Worm (Caenorhabditis elegans): ENCODE data around the gene F47C12.7.

Gene F47C12.7

DNA sequence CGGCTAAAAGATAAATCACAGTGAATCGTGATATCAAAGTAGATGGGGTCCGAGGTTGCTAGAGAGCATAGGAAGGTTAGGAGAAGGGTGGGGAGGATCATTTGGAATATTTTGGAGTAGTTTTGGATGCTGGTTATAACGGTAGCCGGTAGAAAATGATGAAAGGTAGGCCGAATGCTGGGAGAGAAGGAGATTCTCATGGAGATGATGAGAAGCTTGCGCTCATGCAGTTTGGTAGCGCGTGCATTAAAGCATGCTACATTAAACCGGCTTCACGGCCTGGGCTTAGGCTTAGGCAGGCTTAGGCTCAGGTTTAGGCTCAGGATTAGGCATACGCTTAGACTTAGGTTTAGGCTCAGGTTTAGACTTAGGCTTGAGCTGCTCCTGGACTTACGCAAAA, 966 bp downstream of the F47C12.7 start, which contains the start of gene F47C12.13:
Gene F47C12.13, minus strand, starts transcription at position 101 of the 400 bp plus-strand sequence.
- no peak for TF ChIP-seq Y53F4B.3 (GFP tag; IDR thresholded peaks at IDR 0.05)
- 0 out of 2 replicates have a peak, but pooled peaks have one; percentile 16 for TF ChIP-seq lag-1 (GFP tag; IDR thresholded peaks at IDR 0.05)
- no peak for TF ChIP-seq him-1 (tag; optimal IDR thresholded peaks at IDR 0.05)
- no peak for TF ChIP-seq madf-8 (GFP tag; conservative IDR thresholded peaks at IDR 0.05)
- TF ChIP-seq F57A8.1 (GFP tag; optimal IDR thresholded peaks at IDR 0.05): no peak

DNA sequence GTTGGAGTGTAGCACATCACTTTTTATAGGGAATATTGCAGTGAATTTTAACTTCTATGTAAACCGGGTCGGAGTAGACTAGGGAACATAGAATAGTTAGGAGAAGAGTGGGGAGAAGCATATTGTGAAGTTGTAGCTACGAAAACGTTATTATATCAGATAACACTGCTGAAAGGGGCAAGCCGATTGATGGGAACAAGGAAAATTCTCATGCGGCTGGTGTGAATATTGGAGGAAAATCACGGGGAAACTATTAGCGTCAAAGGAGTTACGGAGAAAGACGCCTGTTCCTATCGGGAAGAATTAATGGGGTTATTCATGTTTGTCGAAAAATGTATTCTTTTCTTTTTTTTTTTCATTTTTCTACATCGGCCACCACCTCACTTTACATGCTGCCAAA, 2.0 kb downstream of the F47C12.7 start, which contains the start of gene F47C12.6:
Gene F47C12.6, minus strand, starts transcription at position 101 of the 400 bp plus-strand sequence.
- TF ChIP-seq B0261.1 (tag; optimal IDR thresholded peaks at IDR 0.05): no peak
- no peak for TF ChIP-seq pbrm-1 (GFP tag; IDR thresholded peaks at IDR 0.05)
- TF ChIP-seq tbp1 (GFP tag; optimal IDR thresholded peaks at IDR 0.05): no peak
- TF ChIP-seq F49E8.2 (tag; optimal IDR thresholded peaks at IDR 0.05; ENCODE audit: insufficient read depth): no peak
- TF ChIP-seq mel-28 (tag; optimal IDR thresholded peaks at IDR 0.05; ENCODE audit: borderline replicate concordance): no peak

DNA sequence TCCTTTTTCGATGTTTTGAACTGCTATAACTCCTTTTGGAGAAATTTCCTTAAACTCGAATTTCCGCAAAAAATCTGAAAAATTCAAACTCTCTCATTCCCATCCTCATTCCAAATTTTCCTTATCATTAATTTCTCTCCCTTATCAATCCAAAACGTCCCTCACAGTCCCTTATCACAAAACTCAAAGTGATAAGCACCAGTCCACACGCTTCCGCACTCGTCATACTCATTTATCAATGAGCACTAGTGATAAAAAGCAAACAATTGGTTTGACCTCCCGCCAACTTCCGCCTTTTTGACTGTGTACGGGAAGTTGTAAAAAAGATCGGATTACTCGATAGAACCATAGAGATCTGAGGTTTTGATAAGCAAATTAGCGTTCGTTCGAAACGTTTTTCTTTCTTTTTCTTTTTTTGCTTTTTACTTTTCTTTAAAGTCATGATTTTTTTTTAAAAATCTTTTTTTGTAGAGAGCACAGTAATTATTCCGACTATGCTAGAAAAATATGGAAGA, 6.6 kb downstream of the F47C12.7 start, which contains the start of gene clec-78:
Gene clec-78, plus strand, starts transcription at position 465 of the 515 bp plus-strand sequence.
- peak; percentile 67 for TF ChIP-seq atf-7 (tag; optimal IDR thresholded peaks at IDR 0.05)
- TF ChIP-seq ets-4 (GFP tag; optimal IDR thresholded peaks at IDR 0.05): peak; percentile 84
- TF ChIP-seq ztf-22 (GFP tag; optimal IDR thresholded peaks at IDR 0.05): peak; percentile 15
- 0 out of 2 replicates have a peak, but pooled peaks have one; percentile 22 for TF ChIP-seq egl-44 (GFP tag; IDR thresholded peaks at IDR 0.05)
- TF ChIP-seq nhr-80 (tag; optimal IDR thresholded peaks at IDR 0.05): peak; percentile 87
- no peak for TF ChIP-seq hlh-26 (GFP tag; conservative IDR thresholded peaks at IDR 0.05)
- no peak for TF ChIP-seq F57C9.4 (tag; optimal IDR thresholded peaks at IDR 0.05)
- TF ChIP-seq dox-1 (GFP tag; IDR thresholded peaks at IDR 0.05): peak; percentile 55
- no peak for TF ChIP-seq hmg-20 (GFP tag; IDR thresholded peaks at IDR 0.05)

ce11 chrIV:3988132-3988531, 7.2 kb downstream of the F47C12.7 start:
- TF ChIP-seq ceh-40 (GFP tag; IDR thresholded peaks at IDR 0.05): no peak
- no peak for TF ChIP-seq dpff-1 (tag; optimal IDR thresholded peaks at IDR 0.05)
- no peak for TF ChIP-seq F57A8.1 (GFP tag; optimal IDR thresholded peaks at IDR 0.05)
- TF ChIP-seq him-1 (tag; optimal IDR thresholded peaks at IDR 0.05): no peak
- no peak for TF ChIP-seq xnd-1 (tag; optimal IDR thresholded peaks at IDR 0.05)
- TF ChIP-seq egl-44 (GFP tag; IDR thresholded peaks at IDR 0.05): no peak
- TF ChIP-seq athp-1 (tag; optimal IDR thresholded peaks at IDR 0.05): no peak
- TF ChIP-seq lir-1 (GFP tag; conservative IDR thresholded peaks at IDR 0.05): no peak
- TF ChIP-seq egl-18 (GFP tag; IDR thresholded peaks at IDR 0.05): no peak
- no peak for TF ChIP-seq F37B4.10 (GFP tag; IDR thresholded peaks at IDR 0.05)
- no peak for TF ChIP-seq snpc-3.4 (tag; optimal IDR thresholded peaks at IDR 0.05)
- TF ChIP-seq zim-3 (tag; optimal IDR thresholded peaks at IDR 0.05): no peak
- no peak for TF ChIP-seq tlf-1 (GFP tag; optimal IDR thresholded peaks at IDR 0.05)
- no peak for TF ChIP-seq bed-1 (GFP tag; IDR thresholded peaks at IDR 0.05)
- no peak for TF ChIP-seq rec-8 (tag; optimal IDR thresholded peaks at IDR 0.05)
- TF ChIP-seq ceh-100 (GFP tag; IDR thresholded peaks at IDR 0.05): no peak
- no peak for TF ChIP-seq madf-8 (GFP tag; conservative IDR thresholded peaks at IDR 0.05)
- TF ChIP-seq pha-4 (tag; optimal IDR thresholded peaks at IDR 0.05): no peak
- TF ChIP-seq madf-10 (tag; optimal IDR thresholded peaks at IDR 0.05): no peak

All from whole organism, young adult.